Fruit fly (Drosophila melanogaster) whole organism, adult: ENCODE measurements around the gene CG34309.
A peak's percentile ranks its signal among the peaks of the same experiment; 100 is the strongest.

Experiments
- CG11617 ChIP-seq: fragments of 200-800 bp; sonication (Bioruptor generic); optimal IDR thresholded peaks from 2 replicates; lab custom pipeline; 2017; ENCODE audit warnings: mild to moderate bottlenecking, missing biosample characterization, missing genetic modification reagents, missing genetic modification characterization
- CG12768 ChIP-seq: fragments of 200-800 bp; sonication (Bioruptor generic); optimal IDR thresholded peaks from 2 replicates; lab custom pipeline; 2017; ENCODE audit warnings: missing biosample characterization, missing genetic modification characterization, mild to moderate bottlenecking, moderate library complexity, missing genetic modification reagents
- CG14711 ChIP-seq: fragments of 200-800 bp; sonication (Bioruptor generic); optimal IDR thresholded peaks from 2 replicates; lab custom pipeline; 2018; ENCODE audit warnings: missing biosample characterization, mild to moderate bottlenecking, missing genetic modification characterization, moderate library complexity
- CG1620 ChIP-seq: fragments of 200-800 bp; sonication (Bioruptor generic); optimal IDR thresholded peaks from 2 replicates; lab custom pipeline; 2016; ENCODE audit warnings: missing biosample characterization, missing genetic modification characterization
- CG33017 ChIP-seq: fragments of 200-800 bp; sonication (Bioruptor generic); optimal IDR thresholded peaks from 2 replicates; lab custom pipeline; 2018; ENCODE audit warnings: missing biosample characterization, mild to moderate bottlenecking, missing genetic modification characterization, moderate library complexity
- CG5204 ChIP-seq: fragments of 200-800 bp; sonication (Bioruptor generic); optimal IDR thresholded peaks from 2 replicates; lab custom pipeline; 2016; ENCODE audit warnings: missing biosample characterization, missing genetic modification characterization
- CG7045 ChIP-seq: fragments of 200-800 bp; sonication (Bioruptor generic); optimal IDR thresholded peaks from 2 replicates; lab custom pipeline; 2017; ENCODE audit warnings: missing biosample characterization, mild to moderate bottlenecking, missing genetic modification characterization
- CG7101 ChIP-seq: fragments of 200-800 bp; sonication (Bioruptor generic); optimal IDR thresholded peaks from 2 replicates; lab custom pipeline; 2018; ENCODE audit warnings: missing biosample characterization, mild to moderate bottlenecking, missing genetic modification characterization, moderate library complexity
- Clk ChIP-seq: fragments of 200-800 bp; sonication (Bioruptor generic); optimal IDR thresholded peaks from 2 replicates; lab custom pipeline; 2017; ENCODE audit warnings: missing biosample characterization, missing genetic modification characterization
- Crg-1 ChIP-seq: fragments of 200-800 bp; sonication (Bioruptor generic); optimal IDR thresholded peaks from 2 replicates; lab custom pipeline; 2016; ENCODE audit warnings: missing biosample characterization, missing genetic modification characterization
- Hr96 ChIP-seq: fragments of 200-800 bp; sonication (Bioruptor generic); optimal IDR thresholded peaks from 2 replicates; lab custom pipeline; 2016; ENCODE audit warnings: missing biosample characterization, missing genetic modification characterization
- Mnt ChIP-seq: fragments of 200-800 bp; sonication (Bioruptor generic); optimal IDR thresholded peaks from 2 replicates; lab custom pipeline; 2016; ENCODE audit warnings: missing biosample characterization, mild to moderate bottlenecking, missing genetic modification characterization
- bab1 ChIP-seq: fragments of 200-800 bp; sonication (Bioruptor generic); optimal IDR thresholded peaks from 3 replicates; lab custom pipeline; 2019; ENCODE audit warnings: missing biosample characterization, mild to moderate bottlenecking, missing genetic modification characterization, moderate library complexity
- cic ChIP-seq: fragments of 200-800 bp; sonication (Bioruptor generic); optimal IDR thresholded peaks from 2 replicates; lab custom pipeline; 2017; ENCODE audit warnings: missing biosample characterization, mild to moderate bottlenecking, missing genetic modification characterization, moderate library complexity
- cnc ChIP-seq, 2 experiments: fragments of >200 bp; optimal IDR thresholded peaks; 2 replicates each; lab custom pipeline; 2017
- kay ChIP-seq: fragments of 200-800 bp; sonication (Bioruptor generic); peaks from one replicate; lab custom pipeline; 2016; ENCODE audit warnings: missing biosample characterization, missing genetic modification characterization, borderline replicate concordance
- ovo ChIP-seq: fragments of 200-800 bp; sonication (Bioruptor generic); optimal IDR thresholded peaks from 2 replicates; lab custom pipeline; 2016; ENCODE audit warnings: missing biosample characterization, missing genetic modification characterization
- pad ChIP-seq: fragments of 200-800 bp; sonication (Bioruptor generic); optimal IDR thresholded peaks from 3 replicates; lab custom pipeline; 2017; ENCODE audit warnings: missing biosample characterization, missing genetic modification characterization, mild to moderate bottlenecking, moderate library complexity, missing genetic modification reagents
- tj ChIP-seq: fragments of 200-800 bp; sonication (Bioruptor generic); optimal IDR thresholded peaks from 3 replicates; lab custom pipeline; 2017; ENCODE audit warnings: missing biosample characterization, mild to moderate bottlenecking, missing genetic modification characterization, moderate library complexity
- toe ChIP-seq: fragments of 200-800 bp; sonication (Bioruptor generic); optimal IDR thresholded peaks from 2 replicates; lab custom pipeline; 2016; ENCODE audit warnings: missing biosample characterization, missing genetic modification characterization

The CG34309 gene

dm6 chr3R:13360108-13360507, 12.3 kb upstream of the CG34309 start:
- no peak for TF ChIP-seq cnc (optimal IDR thresholded peaks at IDR 0.05; lab: Kevin White, UChicago)

DNA sequence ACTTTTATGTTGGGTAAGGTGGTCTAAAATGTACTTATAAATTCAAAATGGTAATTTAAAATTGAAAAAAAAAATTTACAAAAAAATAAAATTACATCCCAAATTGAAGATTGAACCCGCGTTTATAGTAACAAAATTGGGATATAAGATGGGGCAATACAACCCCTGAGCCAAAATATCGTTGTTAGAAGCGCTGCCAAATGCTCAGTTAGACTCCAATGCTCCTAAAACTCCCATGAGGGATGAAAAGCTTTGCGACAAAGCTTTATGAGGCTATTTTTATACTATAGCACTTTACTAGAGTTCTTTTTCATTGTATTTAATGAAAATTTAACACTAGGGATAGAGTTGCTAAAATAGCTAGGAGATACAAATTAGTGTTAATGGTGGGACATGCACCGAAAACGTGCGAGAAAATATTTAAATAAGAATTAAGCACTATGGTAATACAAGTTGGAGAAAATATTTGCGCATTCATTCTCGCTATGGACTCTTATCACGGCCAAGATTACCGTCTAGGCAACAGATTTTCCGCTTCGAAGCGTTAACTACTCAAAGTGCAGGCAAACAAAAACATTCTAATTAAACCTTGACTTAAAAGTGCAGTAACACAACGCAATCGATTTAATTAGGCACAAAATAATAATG, 9.0 kb upstream of the CG34309 start:
- TF ChIP-seq pad (GFP tag; lab: Kevin White, UChicago) (peak; percentile 80), kay (GFP tag; lab: Kevin White, UChicago) (peak; percentile 89), cnc (optimal IDR thresholded peaks at IDR 0.05; lab: Kevin White, UChicago) (peak in 1 of 2 experiments; percentile 52), Mnt (GFP tag; lab: Kevin White, UChicago) (no peak), Clk (no peak)

dm6 chr3R:13364175-13365174, 8.0 kb upstream of the CG34309 start, which contains the start of gene Dic1:
Gene Dic1, plus strand, starts transcription at chr3R:13364938.
- peak; percentile 95 for TF ChIP-seq CG33017 (tag; lab: Kevin White, UChicago)
- TF ChIP-seq pad (GFP tag; lab: Kevin White, UChicago), result peak; percentile 90
- TF ChIP-seq Crg-1 (GFP tag; lab: Kevin White, UChicago), result peak; percentile 92
- TF ChIP-seq CG14711 (tag; lab: Kevin White, UChicago), result peak; percentile 94
- TF ChIP-seq CG5204 (GFP tag; lab: Kevin White, UChicago), result peak; percentile 95
- peak; percentile 82 for TF ChIP-seq ovo (GFP tag; lab: Kevin White, UChicago)
- peak; percentile 78 for TF ChIP-seq Mnt (GFP tag; lab: Kevin White, UChicago)
- TF ChIP-seq cic (GFP tag; lab: Kevin White, UChicago), result peak; percentile 62
- TF ChIP-seq CG11617 (GFP tag; lab: Kevin White, UChicago), result peak; percentile 99
- peak; percentile 93 for TF ChIP-seq toe (GFP tag; lab: Kevin White, UChicago)
- TF ChIP-seq Hr96 (GFP tag; lab: Kevin White, UChicago), result peak; percentile 86
- TF ChIP-seq CG7045, result peak; percentile 98
- TF ChIP-seq Clk, result peak; percentile 93
- peak; percentile 96 for TF ChIP-seq CG7101 (tag; lab: Kevin White, UChicago)
- TF ChIP-seq kay (GFP tag; lab: Kevin White, UChicago), result peak; percentile 98
- peak; percentile 97 for TF ChIP-seq CG12768 (GFP tag; lab: Kevin White, UChicago)
- no peak for TF ChIP-seq cnc (optimal IDR thresholded peaks at IDR 0.05; lab: Kevin White, UChicago)
- TF ChIP-seq bab1 (GFP tag; lab: Kevin White, UChicago), result peak; percentile 94
- peak; percentile 83 for TF ChIP-seq tj (GFP tag; lab: Kevin White, UChicago)
- TF ChIP-seq CG1620 (GFP tag; lab: Kevin White, UChicago), result peak; percentile 89

- peak; percentile 56 for TF ChIP-seq kay (GFP tag; lab: Kevin White, UChicago)
- TF ChIP-seq Hr96 (GFP tag; lab: Kevin White, UChicago), result no peak
Observed at dm6 chr3R:13365665-13366414, 6.6 kb upstream of the CG34309 start.

DNA sequence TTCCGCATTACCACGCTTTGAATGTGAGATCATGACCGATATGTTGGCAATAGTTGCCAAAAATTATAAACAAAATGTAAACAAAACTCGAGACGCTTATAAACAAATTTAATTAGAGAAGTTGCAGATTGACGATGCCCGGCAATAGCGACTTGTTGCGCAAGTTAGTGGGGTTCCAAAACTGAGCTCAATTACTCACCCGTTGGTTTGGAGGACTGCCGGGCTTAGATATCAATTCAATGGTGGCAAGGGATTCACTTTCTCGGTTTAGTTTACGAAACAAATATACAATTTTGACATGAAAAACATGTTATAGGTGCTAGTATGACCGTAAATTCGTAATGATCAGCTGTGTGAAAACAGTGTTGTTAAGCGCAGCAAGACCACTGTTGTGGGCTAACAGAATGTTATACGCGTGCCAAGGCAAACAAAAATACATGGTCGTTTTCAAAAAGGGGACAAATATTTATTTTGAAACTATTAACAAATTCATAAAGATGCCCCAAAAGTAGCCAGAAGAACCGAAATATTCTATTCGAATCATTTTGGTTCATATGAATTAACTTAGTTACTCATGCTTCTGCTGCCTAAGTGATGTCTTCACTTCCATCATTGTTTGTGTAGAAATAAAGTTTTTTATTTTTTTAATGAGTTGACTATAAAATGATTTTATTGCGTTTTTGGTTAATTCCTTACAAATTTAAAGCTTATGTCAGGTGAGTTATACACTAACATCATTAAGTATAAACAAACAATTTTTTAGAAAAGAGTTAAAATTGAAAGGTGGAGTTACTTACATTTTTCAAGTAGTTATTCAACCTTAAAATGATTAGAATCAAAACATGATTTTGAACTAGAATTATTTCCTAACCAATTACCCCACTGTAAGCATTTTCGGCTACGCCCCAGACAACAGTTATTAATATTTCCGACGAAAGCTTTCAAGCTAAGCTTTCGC, 5.6 kb upstream of the CG34309 start, which contains the start of gene Elp6:
Gene Elp6, minus strand, starts transcription at position 350 of the 958 bp plus-strand sequence.
- TF ChIP-seq Clk (no peak), tj (GFP tag; lab: Kevin White, UChicago) (peak; percentile 20), CG14711 (tag; lab: Kevin White, UChicago) (peak; percentile 43), Crg-1 (GFP tag; lab: Kevin White, UChicago) (no peak), CG1620 (GFP tag; lab: Kevin White, UChicago) (peak; percentile 55), CG11617 (GFP tag; lab: Kevin White, UChicago) (peak; percentile 81), Hr96 (GFP tag; lab: Kevin White, UChicago) (peak; percentile 70), CG5204 (GFP tag; lab: Kevin White, UChicago) (peak; percentile 83), CG33017 (tag; lab: Kevin White, UChicago) (peak; percentile 58), CG12768 (GFP tag; lab: Kevin White, UChicago) (peak; percentile 57), cic (GFP tag; lab: Kevin White, UChicago) (no peak), Mnt (GFP tag; lab: Kevin White, UChicago) (no peak), CG7101 (tag; lab: Kevin White, UChicago) (peak; percentile 57), toe (GFP tag; lab: Kevin White, UChicago) (peak; percentile 80), cnc (optimal IDR thresholded peaks at IDR 0.05; lab: Kevin White, UChicago) (no peak), ovo (GFP tag; lab: Kevin White, UChicago) (peak; percentile 11), kay (GFP tag; lab: Kevin White, UChicago) (no peak), bab1 (GFP tag; lab: Kevin White, UChicago) (peak; percentile 55), pad (GFP tag; lab: Kevin White, UChicago) (peak; percentile 52), CG7045 (peak; percentile 62)
